Worm (Caenorhabditis elegans) whole organism, dauer: ENCODE measurements around the gene F46F5.11.

Source experiments
- unc-62 ChIP-seq: sonication (generic microtip); optimal IDR thresholded peaks from 2 replicates; lab custom pipeline; 2017; ENCODE audit warnings: missing biosample characterization, missing genetic modification reagents, missing genetic modification characterization

Gene F46F5.11

ce11 chrII:808457-808856 lies at the start of gene F46F5.11:
TSS of gene F46F5.11 (plus strand) at chrII:808757.
- TF ChIP-seq unc-62 (GFP tag; lab: Kevin White, UChicago), result no peak

ce11 chrII:759788-760187 lies 48.8 kb upstream of the F46F5.11 start:
- TF ChIP-seq unc-62 (GFP tag; lab: Kevin White, UChicago), result no peak

ce11 chrII:760276-760675 lies 48.3 kb upstream of the F46F5.11 start:
- TF ChIP-seq unc-62 (GFP tag; lab: Kevin White, UChicago), result no peak

DNA sequence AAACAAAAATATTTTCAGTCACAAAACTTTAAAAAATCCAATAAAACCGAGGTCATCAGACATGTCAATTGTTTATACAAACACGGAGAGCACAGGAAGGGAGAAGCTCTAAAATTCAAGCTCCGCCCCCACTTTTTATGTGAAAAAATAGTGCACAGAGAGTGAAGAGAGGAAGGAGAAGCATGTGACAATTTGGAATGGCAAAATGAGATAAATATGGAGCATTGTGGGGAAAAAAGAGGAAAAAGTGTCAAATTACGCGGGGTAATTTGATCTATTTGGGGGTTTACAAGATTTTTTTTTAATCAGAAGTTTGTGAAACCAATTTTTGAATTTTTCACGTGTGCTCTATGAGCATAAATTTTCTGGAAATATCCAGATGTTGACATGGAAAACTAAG lies 45.6 kb upstream of the F46F5.11 start:
- TF ChIP-seq unc-62 (GFP tag; lab: Kevin White, UChicago), result no peak

DNA sequence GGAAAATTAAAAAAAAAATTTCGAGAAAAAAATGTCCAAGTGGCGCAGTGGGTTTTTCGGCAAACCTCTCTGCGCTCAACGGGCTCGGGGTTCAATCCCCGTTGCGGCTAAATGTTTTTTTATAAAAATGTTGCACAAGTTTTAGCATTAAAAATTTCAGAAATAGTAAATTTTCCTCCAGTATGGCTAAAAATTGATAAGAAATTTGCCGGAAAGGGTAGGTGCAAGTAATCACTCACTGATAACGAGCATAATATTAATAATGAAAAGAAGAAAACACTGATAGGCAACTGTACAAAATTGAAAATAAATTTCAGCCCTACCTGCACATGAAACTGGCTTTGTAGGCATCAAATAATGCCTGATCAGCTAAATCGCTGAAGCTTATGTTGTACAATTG lies 44.2 kb upstream of the F46F5.11 start:
- TF ChIP-seq unc-62 (GFP tag; lab: Kevin White, UChicago), result no peak

ce11 chrII:765219-765618 lies 43.3 kb upstream of the F46F5.11 start, which contains the start of gene C08G5.7:
TSS of gene C08G5.7 (minus strand) at chrII:765319.
- TF ChIP-seq unc-62 (GFP tag; lab: Kevin White, UChicago), result no peak

ce11 chrII:769250-769649 lies 39.3 kb upstream of the F46F5.11 start:
- no peak for TF ChIP-seq unc-62 (GFP tag; lab: Kevin White, UChicago)

DNA sequence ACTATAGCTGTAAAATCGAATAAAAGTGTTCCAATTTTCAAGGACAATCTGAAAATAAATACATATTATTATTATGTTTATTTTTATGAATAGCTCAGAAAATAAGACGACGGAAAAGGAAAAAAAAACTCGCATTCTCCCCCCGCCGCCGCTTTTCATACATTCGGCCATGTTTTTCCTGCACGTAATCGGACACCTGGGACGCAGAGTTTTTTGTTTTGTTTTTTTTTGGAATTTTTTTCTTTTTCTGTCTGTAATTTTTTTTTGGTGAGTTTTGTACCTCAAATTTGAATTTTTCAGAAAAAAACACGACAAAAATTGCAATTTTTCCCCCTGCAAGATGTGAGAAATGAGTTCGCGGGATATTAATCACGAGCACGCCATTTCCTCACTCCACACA lies 38.3 kb upstream of the F46F5.11 start, which contains the start of gene C08G5.6:
Gene C08G5.6 (plus strand): TSS at position 301 of the 400 bp plus-strand sequence.
- no peak for TF ChIP-seq unc-62 (GFP tag; lab: Kevin White, UChicago)

ce11 chrII:773830-774229 lies 34.7 kb upstream of the F46F5.11 start:
- TF ChIP-seq unc-62 (GFP tag; lab: Kevin White, UChicago), result no peak

DNA sequence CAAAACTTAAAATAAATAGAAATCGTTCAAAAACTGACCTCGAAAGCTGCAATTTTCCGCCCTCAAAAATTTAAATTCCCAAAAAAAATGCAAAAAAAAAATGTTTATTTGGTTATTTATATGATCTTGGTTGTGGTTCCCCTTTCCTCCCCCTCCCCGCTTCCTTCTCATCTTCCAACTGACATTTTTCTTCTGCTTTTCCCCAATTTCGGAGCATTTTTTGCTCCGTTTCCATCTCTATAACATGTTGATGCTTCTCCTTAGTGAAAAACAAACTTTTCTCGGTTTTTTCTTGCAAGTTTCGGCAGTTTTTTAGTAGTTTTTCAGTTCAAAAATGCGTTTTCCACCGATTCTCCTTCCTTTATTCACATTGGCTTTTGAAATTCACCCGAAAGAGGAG lies 33.5 kb upstream of the F46F5.11 start, which contains the start of gene Y39F10A.1:
Gene Y39F10A.1 (plus strand): TSS at position 301 of the 400 bp plus-strand sequence.
- TF ChIP-seq unc-62 (GFP tag; lab: Kevin White, UChicago), result no peak

DNA sequence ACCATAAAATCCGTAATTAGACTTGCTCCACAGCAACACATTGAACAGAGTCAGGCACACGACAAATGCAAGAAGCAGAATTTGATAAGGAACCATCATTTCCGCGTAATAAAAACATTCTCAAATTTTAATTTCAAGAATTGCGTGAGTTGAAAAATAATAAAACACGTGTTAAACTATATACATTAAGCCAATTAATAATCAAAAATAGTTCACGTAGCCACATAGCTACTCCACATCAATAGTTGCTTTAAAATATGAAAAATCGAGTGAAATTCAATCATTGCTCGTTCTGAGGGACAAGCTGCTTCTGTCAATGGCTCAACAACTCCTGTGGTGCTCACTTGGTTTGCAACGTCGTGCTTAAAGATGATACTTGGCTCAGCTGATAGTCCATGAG lies 25.7 kb upstream of the F46F5.11 start, which contains the start of gene Y39F10A.3:
Gene Y39F10A.3 (minus strand): TSS at position 101 of the 400 bp plus-strand sequence.
- TF ChIP-seq unc-62 (GFP tag; lab: Kevin White, UChicago), result no peak

- TF ChIP-seq unc-62 (GFP tag; lab: Kevin White, UChicago), result no peak
Measured at ce11 chrII:783532-783931, 25.0 kb upstream of the F46F5.11 start, which contains the start of gene Y39F10A.6. TSS of gene Y39F10A.6 (minus strand) at chrII:783632.

DNA sequence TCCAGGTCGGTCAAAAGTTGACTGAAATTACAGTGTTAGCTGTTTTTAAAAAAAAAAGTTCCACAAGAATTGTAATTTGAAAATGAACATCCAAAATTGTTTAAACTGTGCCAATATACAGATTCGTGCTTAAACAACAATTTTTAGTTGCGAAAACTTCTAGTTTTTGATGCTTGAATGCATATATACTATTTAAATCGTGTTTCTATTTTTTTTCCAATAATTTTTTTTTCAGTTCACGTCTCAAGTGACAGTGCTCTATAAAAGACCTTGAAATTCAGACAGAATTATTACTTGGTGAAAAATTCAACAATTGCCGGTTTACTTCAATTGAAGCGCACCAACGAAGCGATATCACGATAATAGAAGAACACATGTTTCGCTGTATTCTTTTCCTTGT lies 21.6 kb upstream of the F46F5.11 start, which contains the start of gene F46F5.16:
Gene F46F5.16 (plus strand): TSS at position 301 of the 400 bp plus-strand sequence.
- TF ChIP-seq unc-62 (GFP tag; lab: Kevin White, UChicago), result no peak

DNA sequence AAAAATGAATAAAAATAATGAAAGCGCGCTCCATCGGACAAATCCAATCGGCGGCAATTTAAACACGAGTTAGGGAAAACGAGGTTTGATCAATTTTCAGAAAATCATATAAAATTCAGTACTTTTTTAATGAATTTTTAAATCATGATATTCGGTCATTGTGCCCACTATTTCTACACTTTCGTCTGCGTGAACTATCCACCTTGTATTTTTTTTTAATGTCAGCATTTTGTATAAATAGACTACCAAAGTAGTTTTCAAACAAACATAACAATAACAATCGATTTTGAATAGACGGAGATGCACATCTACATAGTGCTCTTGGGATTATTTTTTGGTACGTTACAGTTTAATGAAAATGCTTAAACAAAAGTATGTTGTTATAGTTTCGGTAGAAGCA lies 20.4 kb upstream of the F46F5.11 start, which contains the start of gene F46F5.15:
Gene F46F5.15 (plus strand): TSS at position 301 of the 400 bp plus-strand sequence.
- TF ChIP-seq unc-62 (GFP tag; lab: Kevin White, UChicago), result no peak

DNA sequence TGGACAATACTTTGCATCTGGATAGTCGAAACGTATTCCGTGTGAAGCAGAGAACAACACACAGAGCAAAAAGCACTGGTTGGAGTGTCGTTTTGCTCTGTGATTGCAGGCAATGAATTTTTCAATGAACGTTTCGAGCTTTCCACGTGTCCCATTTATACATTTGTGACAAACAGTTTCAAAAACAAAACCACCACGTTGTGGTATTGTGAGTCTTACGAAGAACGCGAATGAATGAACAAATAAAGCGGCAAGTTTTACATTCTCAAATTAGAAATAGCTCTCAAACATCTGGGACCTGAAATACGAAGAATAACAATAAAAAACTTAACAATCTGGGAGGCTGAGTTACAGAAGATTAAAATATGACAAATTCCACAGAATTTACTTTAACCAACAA lies 16.7 kb upstream of the F46F5.11 start, which contains the start of gene F46F5.1:
Gene F46F5.1 (minus strand): TSS at position 101 of the 400 bp plus-strand sequence.
- TF ChIP-seq unc-62 (GFP tag; lab: Kevin White, UChicago), result no peak

DNA sequence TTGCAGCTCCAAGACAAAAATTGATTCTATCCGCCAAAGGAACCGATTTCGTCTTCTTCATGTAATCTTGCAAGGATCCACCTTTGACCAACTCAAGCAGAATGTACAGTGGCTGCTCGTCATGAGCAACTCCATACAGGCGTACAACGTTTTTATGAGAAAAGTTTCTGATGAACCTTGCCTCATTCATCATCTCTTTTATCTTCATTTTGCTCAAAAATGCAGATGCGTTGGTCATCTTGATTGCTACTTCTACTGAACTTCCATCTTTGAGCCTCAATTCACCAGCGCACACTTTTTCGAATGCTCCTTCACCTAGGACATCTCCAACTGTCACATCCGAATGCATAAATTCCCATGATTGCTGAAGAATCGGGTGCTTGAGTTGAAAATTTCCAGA lies 11.6 kb upstream of the F46F5.11 start:
- TF ChIP-seq unc-62 (GFP tag; lab: Kevin White, UChicago), result no peak

ce11 chrII:797445-797844 lies 11.1 kb upstream of the F46F5.11 start:
- no peak for TF ChIP-seq unc-62 (GFP tag; lab: Kevin White, UChicago)
